Worm (Caenorhabditis elegans) whole organism, early embryonic: ENCODE data around the gene eps-8.

Source experiments
- F13C5.2 ChIP-seq: sonication (generic microtip); optimal IDR thresholded peaks from 2 replicates; lab custom pipeline; 2017; ENCODE audit warnings: mild to moderate bottlenecking, missing genetic modification characterization, inconsistent platforms, missing compliant biosample characterization
- aly-1 ChIP-seq: sonication (generic microtip); optimal IDR thresholded peaks from 2 replicates; lab custom pipeline; 2016; ENCODE audit warnings: missing genetic modification characterization, missing compliant biosample characterization
- ama-1 ChIP-seq: fragments of 150-350 bp; optimal IDR thresholded peaks from 2 replicates; lab custom pipeline; 2014
- ceh-13 ChIP-seq: fragments of 200-800 bp; sonication (Bioruptor generic); optimal IDR thresholded peaks from 2 replicates; lab custom pipeline; 2018; ENCODE audit warnings: mild to moderate bottlenecking, missing genetic modification characterization, missing compliant biosample characterization
- ceh-36 ChIP-seq: sonication (generic microtip); optimal IDR thresholded peaks from 2 replicates; lab custom pipeline; 2016; ENCODE audit warnings: missing genetic modification characterization, inconsistent platforms, missing compliant biosample characterization
- flt-1 ChIP-seq: fragments of 200-800 bp; sonication (Bioruptor generic); IDR thresholded peaks from 2 replicates; pipeline ENCODE4 v1.3.6; 2022; ENCODE audit warnings: missing genetic modification characterization, missing compliant biosample characterization
- hmbx-1 ChIP-seq: sonication (generic microtip); optimal IDR thresholded peaks from 2 replicates; lab custom pipeline; 2016; ENCODE audit warnings: mild to moderate bottlenecking, missing genetic modification characterization, missing compliant biosample characterization
- hmg-4 ChIP-seq: fragments of 200-800 bp; sonication (Bioruptor generic); optimal IDR thresholded peaks from 2 replicates; lab custom pipeline; 2018; ENCODE audit warnings: mild to moderate bottlenecking, missing genetic modification characterization, missing compliant biosample characterization
- hnd-1 ChIP-seq: sonication (generic microtip); optimal IDR thresholded peaks from 2 replicates; lab custom pipeline; 2016; ENCODE audit warnings: missing genetic modification characterization, missing compliant biosample characterization
- sea-1 ChIP-seq: fragments of 200-800 bp; sonication (Bioruptor generic); conservative IDR thresholded peaks from 2 replicates; pipeline ENCODE4 v1.3.6; 2022; ENCODE audit warnings: missing genetic modification characterization, missing compliant biosample characterization
- tbx-11 ChIP-seq: fragments of 200-800 bp; sonication (Bioruptor generic); IDR thresholded peaks from 2 replicates; pipeline ENCODE4 v1.3.6; 2022; ENCODE audit warnings: missing genetic modification characterization, missing compliant biosample characterization
- tbx-37 ChIP-seq: fragments of 200-800 bp; sonication (Bioruptor generic); conservative IDR thresholded peaks from 2 replicates; pipeline ENCODE4 v1.3.6; 2022; ENCODE audit warnings: missing genetic modification reagents, missing genetic modification characterization, missing compliant biosample characterization
- tra-4 ChIP-seq: sonication (generic microtip); optimal IDR thresholded peaks from 2 replicates; lab custom pipeline; 2017; ENCODE audit warnings: missing genetic modification characterization, missing compliant biosample characterization

DNA sequence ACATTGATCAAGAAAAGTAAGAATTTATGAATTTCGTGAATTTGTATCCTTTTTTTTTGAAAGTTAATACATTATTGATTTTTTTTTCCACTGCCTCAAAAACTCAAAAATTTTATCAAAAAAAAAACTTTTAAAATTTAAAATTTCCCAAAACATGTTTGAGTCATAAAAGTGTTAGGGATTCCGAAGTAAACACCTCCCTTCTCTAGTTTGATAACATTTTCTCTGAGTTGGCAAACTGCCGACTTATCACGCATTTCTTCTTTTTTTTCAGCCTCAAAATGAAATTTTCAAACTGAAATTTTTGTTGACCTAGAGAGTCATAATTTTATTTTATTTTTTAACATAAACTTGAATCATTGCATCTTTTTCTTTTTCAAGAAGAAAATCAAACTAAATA is 11.6 kb downstream of the eps-8 start:
- TF ChIP-seq tbx-37 (GFP tag; lab: Robert Waterston, UW), result no peak
- no peak for TF ChIP-seq ceh-13 (GFP tag; lab: Kevin White, UChicago)
- no peak for TF ChIP-seq flt-1 (GFP tag; lab: Robert Waterston, UW)
- TF ChIP-seq sea-1 (GFP tag; lab: Robert Waterston, UW), result no peak
- TF ChIP-seq tbx-11 (GFP tag; lab: Robert Waterston, UW), result no peak
- no peak for TF ChIP-seq tra-4 (tag; lab: Kevin White, UChicago)
- no peak for TF ChIP-seq hnd-1 (tag; lab: Kevin White, UChicago)
- TF ChIP-seq ama-1, result no peak
- no peak for TF ChIP-seq F13C5.2 (tag; lab: Kevin White, UChicago)
- no peak for TF ChIP-seq hmg-4 (GFP tag; lab: Kevin White, UChicago)
- no peak for TF ChIP-seq hmbx-1 (tag; lab: Kevin White, UChicago)
- TF ChIP-seq ceh-36 (tag; lab: Kevin White, UChicago), result no peak
- TF ChIP-seq aly-1 (tag; lab: Kevin White, UChicago), result no peak
